Fruit fly (Drosophila melanogaster) whole organism, embryonic: ENCODE measurements around the gene Cpr67Fb.

Experiments
- ATbp ChIP-seq: fragments of 200-800 bp; sonication (Bioruptor generic); optimal IDR thresholded peaks from 2 replicates; lab custom pipeline; 2017; ENCODE audit warnings: missing biosample characterization, mild to moderate bottlenecking, missing genetic modification characterization, missing genetic modification reagents
- Antp ChIP-seq: fragments of 200-800 bp; sonication (Bioruptor generic); optimal IDR thresholded peaks from 3 replicates; lab custom pipeline; 2016; ENCODE audit warnings: missing biosample characterization, missing genetic modification characterization
- Awh ChIP-seq: fragments of 200-800 bp; sonication (Bioruptor generic); IDR thresholded peaks from 2 replicates; pipeline ENCODE4, ENCODE4 v1.3.6; 2022; ENCODE audit warnings: missing biosample characterization, missing genetic modification characterization
- CG11696 ChIP-seq: fragments of 200-800 bp; sonication (Bioruptor generic); IDR thresholded peaks from 2 replicates; pipeline ENCODE4 v1.3.6; 2022; ENCODE audit warnings: missing biosample characterization, missing genetic modification characterization
- CG15514 ChIP-seq: fragments of 200-800 bp; sonication (Bioruptor generic); optimal IDR thresholded peaks from 3 replicates; lab custom pipeline; 2017; ENCODE audit warnings: missing biosample characterization, missing genetic modification characterization, mild to moderate bottlenecking, moderate library complexity, missing genetic modification reagents
- CG17186 ChIP-seq: fragments of 200-800 bp; sonication (Bioruptor generic); optimal IDR thresholded peaks from 3 replicates; lab custom pipeline; 2017; ENCODE audit warnings: missing biosample characterization, missing genetic modification reagents, missing genetic modification characterization
- CG17612 ChIP-seq: fragments of 200-800 bp; sonication (Bioruptor generic); IDR thresholded peaks from 2 replicates; pipeline ENCODE4 v1.3.6; 2022; ENCODE audit warnings: missing biosample characterization, missing genetic modification characterization
- CG17829 ChIP-seq: fragments of 200-800 bp; optimal IDR thresholded peaks from 2 replicates; lab custom pipeline; 2019; ENCODE audit warnings: missing biosample characterization, mild to moderate bottlenecking, missing genetic modification characterization, moderate library complexity
- CG2712 ChIP-seq: fragments of 200-800 bp; optimal IDR thresholded peaks from 3 replicates; lab custom pipeline; 2019; ENCODE audit warnings: missing biosample characterization, mild to moderate bottlenecking, missing genetic modification characterization, moderate library complexity
- CG31224 ChIP-seq: fragments of 200-800 bp; sonication (Bioruptor generic); IDR thresholded peaks from 2 replicates; pipeline ENCODE4 v1.3.6; 2022; ENCODE audit warnings: missing biosample characterization, missing genetic modification characterization
- CG3847 ChIP-seq: fragments of 200-800 bp; sonication (Bioruptor generic); IDR thresholded peaks from 2 replicates; pipeline ENCODE4 v1.3.6; 2022; ENCODE audit warnings: missing biosample characterization, missing genetic modification characterization
- CG4328 ChIP-seq: fragments of 200-800 bp; sonication (Bioruptor generic); optimal IDR thresholded peaks from 3 replicates; lab custom pipeline; 2017; ENCODE audit warnings: missing biosample characterization, missing genetic modification reagents, missing genetic modification characterization
- CG4617 ChIP-seq: fragments of 200-800 bp; sonication (Bioruptor generic); optimal IDR thresholded peaks from 3 replicates; lab custom pipeline; 2016; ENCODE audit warnings: missing biosample characterization, missing genetic modification characterization, borderline replicate concordance
- CG6813 ChIP-seq: fragments of 200-800 bp; sonication (Bioruptor generic); optimal IDR thresholded peaks from 2 replicates; lab custom pipeline; 2017; ENCODE audit warnings: missing biosample characterization, missing genetic modification characterization, mild to moderate bottlenecking, moderate library complexity, missing genetic modification reagents
- CG8290 ChIP-seq, 3 experiments: fragments of 200-800 bp; sonication (Bioruptor generic); optimal IDR thresholded peaks; 2 replicates each; lab custom pipeline; 2016 to 2019; ENCODE audit warnings: missing biosample characterization in 3 of 3, missing genetic modification characterization in 3 of 3, mild to moderate bottlenecking in 2 of 3, moderate library complexity in 1 of 3
- CG8765 ChIP-seq: fragments of 200-800 bp; sonication (Bioruptor generic); IDR thresholded peaks from 2 replicates; pipeline ENCODE4 v1.3.6; 2022; ENCODE audit warnings: missing biosample characterization, missing genetic modification characterization
- CG9817 ChIP-seq: fragments of 200-800 bp; sonication (Bioruptor generic); optimal IDR thresholded peaks from 2 replicates; lab custom pipeline; 2018; ENCODE audit warnings: missing biosample characterization, mild to moderate bottlenecking, missing genetic modification characterization, moderate library complexity
- CTCF ChIP-seq: fragments of 200-800 bp; sonication (Bioruptor generic); optimal IDR thresholded peaks from 2 replicates; lab custom pipeline; 2017; ENCODE audit warnings: missing biosample characterization, mild to moderate bottlenecking, missing genetic modification characterization, moderate library complexity
- CkIIα-i1 ChIP-seq: fragments of 200-800 bp; sonication (Bioruptor generic); IDR thresholded peaks from 2 replicates; pipeline ENCODE4 v1.3.6; 2022; ENCODE audit warnings: missing biosample characterization, missing genetic modification characterization
- Dbx ChIP-seq: fragments of 200-800 bp; sonication (Bioruptor generic); IDR thresholded peaks from 3 replicates; pipeline ENCODE4 v1.3.6; 2022; ENCODE audit warnings: missing biosample characterization, missing genetic modification characterization
- Ets65A ChIP-seq: fragments of 200-800 bp; sonication (Bioruptor generic); peaks from one replicate; lab custom pipeline; 2016; ENCODE audit warnings: missing biosample characterization, missing genetic modification characterization
- Fer1 ChIP-seq: fragments of 200-800 bp; sonication (Bioruptor generic); optimal IDR thresholded peaks from 2 replicates; lab custom pipeline; 2017; ENCODE audit warnings: missing biosample characterization, mild to moderate bottlenecking, missing genetic modification characterization
- HHEX ChIP-seq: fragments of 200-800 bp; sonication (Bioruptor generic); optimal IDR thresholded peaks from 3 replicates; lab custom pipeline; 2017; ENCODE audit warnings: missing biosample characterization, mild to moderate bottlenecking, missing genetic modification characterization, missing genetic modification reagents
- Hr51 ChIP-seq, 2 experiments: fragments of 200-800 bp; sonication (Bioruptor generic); optimal IDR thresholded peaks; 2 replicates in 1 of 2; 3 replicates in 1 of 2; lab custom pipeline; 2016 to 2018; ENCODE audit warnings: missing biosample characterization in 2 of 2, missing genetic modification characterization in 2 of 2, mild to moderate bottlenecking in 1 of 2, moderate library complexity in 1 of 2
- Hr78 ChIP-seq, 2 experiments: fragments of 200-800 bp in 1 of 2; fragments of >200 bp in 1 of 2; sonication (Bioruptor generic) in 1 of 2; optimal IDR thresholded peaks; 2 replicates each; lab custom pipeline; 2017 to 2019; ENCODE audit warnings: missing biosample characterization in 2 of 2, missing genetic modification characterization in 2 of 2, mild to moderate bottlenecking in 1 of 2, moderate library complexity in 1 of 2
- Kr ChIP-seq: fragments of 200-800 bp; sonication (Bioruptor generic); optimal IDR thresholded peaks from 2 replicates; lab custom pipeline; 2017; ENCODE audit warnings: missing biosample characterization, mild to moderate bottlenecking, missing genetic modification characterization
- Med ChIP-seq: fragments of 200-800 bp; sonication (Bioruptor generic); peaks from one replicate; lab custom pipeline; 2016; ENCODE audit warnings: missing biosample characterization, missing genetic modification characterization, mild to moderate bottlenecking, inconsistent platforms, moderate library complexity
- NK7.1 ChIP-seq: fragments of 200-800 bp; sonication (Bioruptor generic); optimal IDR thresholded peaks from 3 replicates; lab custom pipeline; 2016; ENCODE audit warnings: missing biosample characterization, missing genetic modification characterization
- Opbp ChIP-seq: fragments of 200-800 bp; sonication (Bioruptor generic); IDR thresholded peaks from 3 replicates; pipeline ENCODE4 v1.3.6; 2022; ENCODE audit warnings: missing biosample characterization, missing genetic modification characterization; ENCODE audit not compliant: partially characterized antibody
- Pdp1 ChIP-seq, 2 experiments: fragments of 200-800 bp; sonication (Bioruptor generic); optimal IDR thresholded peaks; 3 replicates each; lab custom pipeline; 2016; ENCODE audit warnings: missing biosample characterization in 2 of 2, missing genetic modification characterization in 2 of 2, mild to moderate bottlenecking in 1 of 2, moderate library complexity in 1 of 2
- Ptx1 ChIP-seq: fragments of 200-800 bp; sonication (Bioruptor generic); IDR thresholded peaks from 2 replicates; pipeline ENCODE4 v1.3.6; 2022; ENCODE audit warnings: missing biosample characterization, missing genetic modification characterization
- abd-A ChIP-seq: fragments of 200-800 bp; sonication (Bioruptor generic); optimal IDR thresholded peaks from 3 replicates; lab custom pipeline; 2019; ENCODE audit warnings: missing biosample characterization, mild to moderate bottlenecking, missing genetic modification characterization, moderate library complexity
- chm ChIP-seq: fragments of 200-800 bp; sonication (Bioruptor generic); IDR thresholded peaks from 2 replicates; pipeline ENCODE4 v1.3.6; 2022; ENCODE audit warnings: missing biosample characterization, missing genetic modification characterization
- crol ChIP-seq: fragments of 200-800 bp; sonication (Bioruptor generic); IDR thresholded peaks from 2 replicates; pipeline ENCODE4 v1.3.6; 2022; ENCODE audit warnings: missing biosample characterization, missing genetic modification characterization
- en ChIP-seq: fragments of 200-800 bp; sonication (Bioruptor generic); optimal IDR thresholded peaks from 2 replicates; lab custom pipeline; 2016; ENCODE audit warnings: missing biosample characterization, missing genetic modification characterization
- eyg ChIP-seq: fragments of 200-800 bp; sonication (Bioruptor generic); optimal IDR thresholded peaks from 3 replicates; lab custom pipeline; 2016; ENCODE audit warnings: missing biosample characterization, missing genetic modification characterization
- grau ChIP-seq: fragments of 200-800 bp; optimal IDR thresholded peaks from 3 replicates; lab custom pipeline; 2019; ENCODE audit warnings: missing biosample characterization, mild to moderate bottlenecking, missing genetic modification characterization, moderate library complexity
- gsb-n ChIP-seq: fragments of 200-800 bp; sonication (Bioruptor generic); optimal IDR thresholded peaks from 3 replicates; lab custom pipeline; 2018; ENCODE audit warnings: missing biosample characterization, mild to moderate bottlenecking, missing genetic modification characterization
- lmd ChIP-seq: fragments of 200-800 bp; sonication (Bioruptor generic); IDR thresholded peaks from 2 replicates; pipeline ENCODE4 v1.3.6; 2022; ENCODE audit warnings: missing biosample characterization, missing genetic modification characterization
- lov ChIP-seq, 2 experiments: fragments of 200-800 bp in 1 of 2; fragments of >200 bp in 1 of 2; sonication (Bioruptor generic) in 1 of 2; IDR thresholded peaks in 1 of 2; optimal IDR thresholded peaks in 1 of 2; 2 replicates in 1 of 2; 3 replicates in 1 of 2; pipeline versions ENCODE4 v1.3.6 to Lab custom; 2017 to 2022; ENCODE audit warnings: missing biosample characterization in 1 of 2, missing genetic modification characterization in 1 of 2
- pfk ChIP-seq: fragments of 200-800 bp; sonication (Bioruptor generic); optimal IDR thresholded peaks from 2 replicates; lab custom pipeline; 2018; ENCODE audit warnings: missing biosample characterization, mild to moderate bottlenecking, missing genetic modification characterization, moderate library complexity
- pros ChIP-seq: fragments of 200-800 bp; sonication (Bioruptor generic); optimal IDR thresholded peaks from 3 replicates; lab custom pipeline; 2019; ENCODE audit warnings: missing biosample characterization, mild to moderate bottlenecking, missing genetic modification characterization, moderate library complexity
- run ChIP-seq: fragments of 200-800 bp; sonication (Bioruptor generic); optimal IDR thresholded peaks from 3 replicates; lab custom pipeline; 2018; ENCODE audit warnings: missing biosample characterization, mild to moderate bottlenecking, missing genetic modification characterization
- sob ChIP-seq: fragments of 200-800 bp; sonication (Bioruptor generic); IDR thresholded peaks from 2 replicates; pipeline ENCODE4 v1.3.6; 2022; ENCODE audit warnings: missing biosample characterization, missing genetic modification characterization
- stc ChIP-seq: fragments of 200-800 bp; sonication (Bioruptor generic); IDR thresholded peaks from 2 replicates; pipeline ENCODE4 v1.3.6; 2022; ENCODE audit warnings: missing biosample characterization, missing genetic modification characterization
- unpg ChIP-seq: fragments of 200-800 bp; sonication (Bioruptor generic); optimal IDR thresholded peaks from 3 replicates; lab custom pipeline; 2018; ENCODE audit warnings: missing biosample characterization, mild to moderate bottlenecking, missing genetic modification characterization, moderate library complexity
- zfh2 ChIP-seq: fragments of 200-800 bp; sonication (Bioruptor generic); optimal IDR thresholded peaks from 2 replicates; lab custom pipeline; 2016; ENCODE audit warnings: missing biosample characterization, missing genetic modification characterization

Cpr67Fb gene

DNA sequence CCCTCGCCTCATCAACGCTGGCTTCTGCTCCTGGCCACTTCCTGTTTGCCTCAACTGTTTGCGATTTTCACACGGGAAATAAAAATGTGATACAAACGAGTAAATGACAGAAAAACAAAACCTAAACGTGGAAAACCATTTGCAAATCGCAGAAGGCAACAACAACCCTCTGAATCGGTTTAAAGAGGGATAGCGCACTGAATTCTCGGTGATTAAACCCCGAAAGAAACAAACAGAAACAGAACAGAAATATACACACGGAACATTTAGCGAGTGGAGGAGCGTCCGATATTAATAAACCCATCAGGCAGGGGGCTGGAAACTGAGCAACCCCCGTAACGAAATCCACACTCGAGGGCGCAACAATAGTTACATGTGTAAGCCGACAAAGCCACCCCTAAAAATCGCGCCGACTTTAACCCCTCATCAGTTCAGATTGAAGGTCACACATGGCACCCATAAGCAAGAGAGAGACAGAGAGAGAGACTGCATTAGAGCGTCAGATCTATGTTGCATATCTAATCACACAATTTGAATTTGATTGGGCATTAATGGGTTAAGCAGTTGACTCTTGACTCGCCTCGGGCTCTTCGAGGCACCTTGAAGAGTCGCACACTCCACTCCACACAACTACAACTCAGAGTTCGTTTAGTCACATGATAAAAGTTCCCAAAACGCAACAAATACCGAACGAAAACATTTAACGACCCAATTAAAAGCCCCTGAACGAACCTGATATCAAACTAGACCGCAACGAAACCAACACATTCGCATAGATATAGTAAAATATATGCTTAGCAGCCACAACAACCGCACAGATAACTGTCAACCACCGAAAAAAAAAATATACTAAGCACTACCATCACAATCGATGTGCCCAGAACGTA, 32.1 kb upstream of the Cpr67Fb start (continued):
- TF ChIP-seq eyg, result no peak
- peak; percentile 16 for TF ChIP-seq HHEX (GFP tag; lab: Kevin White, UChicago)
- TF ChIP-seq Pdp1 (GFP tag; optimal IDR thresholded peaks at IDR 0.05; lab: Kevin White, UChicago), result peak in 1 of 2 experiments; percentile 15
- peak; percentile 7 for TF ChIP-seq CG9817 (tag; lab: Kevin White, UChicago)
- TF ChIP-seq CG17829 (tag; lab: Kevin White, UChicago), result peak; percentile 36
- peak; percentile 10 for TF ChIP-seq Fer1 (GFP tag; lab: Kevin White, UChicago)
- peak; percentile 19; the same call in 1 of the 2 replicates for TF ChIP-seq CG3847
- TF ChIP-seq Kr, result peak; percentile 10
- TF ChIP-seq CG4328 (GFP tag; lab: Kevin White, UChicago), result no peak
- no peak for TF ChIP-seq CG17612
- peak in 1 of 2 experiments; percentile 54 for TF ChIP-seq Hr78 (GFP tag; optimal IDR thresholded peaks at IDR 0.05; lab: Kevin White, UChicago)
- 0 out of 2 replicates have a peak, but pooled peaks have one; percentile 13 for TF ChIP-seq Ptx1 (GFP tag; lab: Robert Waterston, UW)
- no peak for TF ChIP-seq Ets65A (GFP tag; lab: Kevin White, UChicago)
- TF ChIP-seq lov (optimal IDR thresholded peaks at IDR 0.05; lab: Kevin White, UChicago), result no peak
- peak; percentile 75; the same call in 1 of the 3 replicates for TF ChIP-seq lov (GFP tag; IDR thresholded peaks at IDR 0.05; lab: Robert Waterston, UW)
- peak; percentile 10 for TF ChIP-seq CG15514 (GFP tag; lab: Kevin White, UChicago)
- TF ChIP-seq CG8290 (GFP tag; optimal IDR thresholded peaks at IDR 0.05; lab: Kevin White, UChicago), result no peak
- peak in 1 of 2 experiments; percentile 3 for TF ChIP-seq CG8290 (tag; optimal IDR thresholded peaks at IDR 0.05; lab: Kevin White, UChicago)
- peak; percentile 29; the same call in 1 of the 2 replicates for TF ChIP-seq Awh
- TF ChIP-seq zfh2 (GFP tag; lab: Kevin White, UChicago), result peak; percentile 4
- peak; percentile 20; the same call in 1 of the 2 replicates for TF ChIP-seq lmd (GFP tag; lab: Robert Waterston, UW)
- 0 out of 3 replicates have a peak, but pooled peaks have one; percentile 37 for TF ChIP-seq Opbp
- TF ChIP-seq chm (GFP tag; lab: Robert Waterston, UW), result peak; percentile 40; the same call in 1 of the 2 replicates
- no peak for TF ChIP-seq NK7.1
- peak; percentile 31 for TF ChIP-seq grau
- TF ChIP-seq abd-A (tag; lab: Kevin White, UChicago), result peak; percentile 36
- peak; percentile 93 for TF ChIP-seq CG11696 (GFP tag; lab: Robert Waterston, UW)
- TF ChIP-seq CG4617, result no peak
- TF ChIP-seq gsb-n (tag; lab: Kevin White, UChicago), result peak; percentile 83
- TF ChIP-seq pfk, result peak; percentile 56
- peak; percentile 80 for TF ChIP-seq Med (GFP tag; lab: Kevin White, UChicago)
- TF ChIP-seq CTCF, result no peak
- TF ChIP-seq Hr51 (GFP tag; optimal IDR thresholded peaks at IDR 0.05; lab: Kevin White, UChicago), result peak; percentile 23 to 47
- peak; percentile 27; the same call in 1 of the 2 replicates for TF ChIP-seq sob
- TF ChIP-seq crol (GFP tag; lab: Robert Waterston, UW), result 0 out of 2 replicates have a peak, but pooled peaks have one; percentile 7
- TF ChIP-seq unpg (GFP tag; lab: Kevin White, UChicago), result no peak
- TF ChIP-seq CG31224 (GFP tag; lab: Robert Waterston, UW), result no peak
- TF ChIP-seq stc (GFP tag; lab: Robert Waterston, UW), result no peak
- TF ChIP-seq CG8765 (GFP tag; lab: Robert Waterston, UW), result no peak
- no peak for TF ChIP-seq en (GFP tag; lab: Kevin White, UChicago)
- peak; percentile 56 for TF ChIP-seq run
- TF ChIP-seq CkIIα-i1 (GFP tag; lab: Robert Waterston, UW), result no peak
- peak; percentile 35 for TF ChIP-seq Antp (GFP tag; lab: Kevin White, UChicago)
- TF ChIP-seq pros (GFP tag; lab: Kevin White, UChicago), result peak; percentile 99
- peak; percentile 34 for TF ChIP-seq ATbp (GFP tag; lab: Kevin White, UChicago)
- TF ChIP-seq CG17186 (GFP tag; lab: Kevin White, UChicago), result no peak
- TF ChIP-seq CG6813 (GFP tag; lab: Kevin White, UChicago), result peak; percentile 44
- TF ChIP-seq Dbx (GFP tag; lab: Robert Waterston, UW), result peak; percentile 31; the same call in 2 of the 3 replicates
- peak; percentile 12 for TF ChIP-seq CG2712 (tag; lab: Kevin White, UChicago)
